Fruit fly (Drosophila melanogaster): ENCODE data around the gene CG34288.

Gene CG34288

DNA sequence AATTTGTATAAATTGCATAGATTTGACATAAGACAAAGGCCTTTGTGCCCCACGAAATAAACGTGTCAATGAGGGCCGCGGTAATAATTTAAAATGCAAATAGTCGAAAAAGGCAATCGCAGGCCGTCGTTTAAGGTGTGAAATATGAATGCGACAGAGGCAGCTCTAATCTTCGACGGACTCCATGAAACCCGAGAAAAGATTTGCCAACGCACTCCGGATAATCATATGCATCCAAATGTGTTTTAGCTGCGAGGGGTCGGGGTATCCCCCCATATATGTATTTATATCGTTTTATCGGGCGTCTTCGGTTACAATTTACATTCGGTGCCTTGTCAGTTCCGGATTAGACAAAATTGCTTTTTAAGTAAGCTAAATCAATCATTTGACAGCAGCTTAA, 8.8 kb downstream of the CG34288 start:
- no peak for TF ChIP-seq Pif1A (GFP tag; optimal IDR thresholded peaks at IDR 0.05)
- TF ChIP-seq CG15710 (tag; optimal IDR thresholded peaks at IDR 0.05) = no peak
- TF ChIP-seq CG8159 (tag; optimal IDR thresholded peaks at IDR 0.05) = no peak
- no peak for TF ChIP-seq CG13204 (GFP tag; optimal IDR thresholded peaks at IDR 0.05)
- TF ChIP-seq rn (GFP tag; IDR thresholded peaks at IDR 0.05) = no peak
- TF ChIP-seq Snoo (tag; optimal IDR thresholded peaks at IDR 0.05) = no peak
- TF ChIP-seq gl (tag; optimal IDR thresholded peaks at IDR 0.05) = no peak
- TF ChIP-seq Pif1B (GFP tag; optimal IDR thresholded peaks at IDR 0.05) = no peak
- TF ChIP-seq CG34367 (tag; optimal IDR thresholded peaks at IDR 0.05) = no peak
- no peak for TF ChIP-seq CG8301 (tag; optimal IDR thresholded peaks at IDR 0.05)
- TF ChIP-seq D1 (tag; optimal IDR thresholded peaks at IDR 0.05) = no peak
- TF ChIP-seq CG17806 (tag; optimal IDR thresholded peaks at IDR 0.05) = no peak
- TF ChIP-seq CG12605 (GFP tag; IDR thresholded peaks at IDR 0.05) = no peak
- no peak for TF ChIP-seq fd96Ca (GFP tag; IDR thresholded peaks at IDR 0.05)
- no peak for TF ChIP-seq Ets98B (GFP tag; IDR thresholded peaks at IDR 0.05)
- TF ChIP-seq CG14655 (GFP tag; optimal IDR thresholded peaks at IDR 0.05) = no peak
- no peak for TF ChIP-seq CG10348 (GFP tag; IDR thresholded peaks at IDR 0.05)

dm6 chr3R:22436050-22436449, 11.0 kb downstream of the CG34288 start, which contains the start of gene CG13847:
CG13847 (minus strand) TSS chr3R:22436150.
- TF ChIP-seq CG10348 (GFP tag; IDR thresholded peaks at IDR 0.05) = no peak
- TF ChIP-seq gl (tag; optimal IDR thresholded peaks at IDR 0.05) = no peak
- TF ChIP-seq CG13204 (GFP tag; optimal IDR thresholded peaks at IDR 0.05) = no peak
- TF ChIP-seq fd96Ca (GFP tag; IDR thresholded peaks at IDR 0.05) = no peak
- no peak for TF ChIP-seq Snoo (tag; optimal IDR thresholded peaks at IDR 0.05)
- TF ChIP-seq CG17806 (tag; optimal IDR thresholded peaks at IDR 0.05) = no peak
- TF ChIP-seq D1 (tag; optimal IDR thresholded peaks at IDR 0.05) = no peak
- TF ChIP-seq rn (GFP tag; IDR thresholded peaks at IDR 0.05) = no peak
- no peak for TF ChIP-seq CG8159 (tag; optimal IDR thresholded peaks at IDR 0.05)
- no peak for TF ChIP-seq EcR (GFP tag; optimal IDR thresholded peaks at IDR 0.05)
- no peak for TF ChIP-seq CG9948 (tag; optimal IDR thresholded peaks at IDR 0.05)
- no peak for TF ChIP-seq CG8301 (tag; optimal IDR thresholded peaks at IDR 0.05)
- no peak for TF ChIP-seq CG4496 (GFP tag; IDR thresholded peaks at IDR 0.05)
- no peak for TF ChIP-seq CG15710 (tag; optimal IDR thresholded peaks at IDR 0.05)
- no peak for TF ChIP-seq Pif1B (GFP tag; optimal IDR thresholded peaks at IDR 0.05)

dm6 chr3R:22432200-22432804, 14.8 kb downstream of the CG34288 start:
- no peak for TF ChIP-seq Pif1A (GFP tag; optimal IDR thresholded peaks at IDR 0.05)
- no peak for TF ChIP-seq CG17806 (tag; optimal IDR thresholded peaks at IDR 0.05)
- TF ChIP-seq gl (tag; optimal IDR thresholded peaks at IDR 0.05) = no peak
- TF ChIP-seq CG15710 (tag; optimal IDR thresholded peaks at IDR 0.05) = no peak
- no peak for TF ChIP-seq Snoo (tag; optimal IDR thresholded peaks at IDR 0.05)
- no peak for TF ChIP-seq rn (GFP tag; IDR thresholded peaks at IDR 0.05)
- TF ChIP-seq EcR (GFP tag; optimal IDR thresholded peaks at IDR 0.05) = no peak
- TF ChIP-seq D1 (tag; optimal IDR thresholded peaks at IDR 0.05) = no peak
- TF ChIP-seq CG32121 (GFP tag; IDR thresholded peaks at IDR 0.05) = no peak
- TF ChIP-seq CG8159 (tag; optimal IDR thresholded peaks at IDR 0.05) = no peak
- TF ChIP-seq Ets98B (GFP tag; IDR thresholded peaks at IDR 0.05) = no peak
- TF ChIP-seq CG10348 (GFP tag; IDR thresholded peaks at IDR 0.05) = no peak
- TF ChIP-seq CG8301 (tag; optimal IDR thresholded peaks at IDR 0.05) = no peak
- TF ChIP-seq Pif1B (GFP tag; optimal IDR thresholded peaks at IDR 0.05) = no peak
- TF ChIP-seq CG13204 (GFP tag; optimal IDR thresholded peaks at IDR 0.05) = no peak

DNA sequence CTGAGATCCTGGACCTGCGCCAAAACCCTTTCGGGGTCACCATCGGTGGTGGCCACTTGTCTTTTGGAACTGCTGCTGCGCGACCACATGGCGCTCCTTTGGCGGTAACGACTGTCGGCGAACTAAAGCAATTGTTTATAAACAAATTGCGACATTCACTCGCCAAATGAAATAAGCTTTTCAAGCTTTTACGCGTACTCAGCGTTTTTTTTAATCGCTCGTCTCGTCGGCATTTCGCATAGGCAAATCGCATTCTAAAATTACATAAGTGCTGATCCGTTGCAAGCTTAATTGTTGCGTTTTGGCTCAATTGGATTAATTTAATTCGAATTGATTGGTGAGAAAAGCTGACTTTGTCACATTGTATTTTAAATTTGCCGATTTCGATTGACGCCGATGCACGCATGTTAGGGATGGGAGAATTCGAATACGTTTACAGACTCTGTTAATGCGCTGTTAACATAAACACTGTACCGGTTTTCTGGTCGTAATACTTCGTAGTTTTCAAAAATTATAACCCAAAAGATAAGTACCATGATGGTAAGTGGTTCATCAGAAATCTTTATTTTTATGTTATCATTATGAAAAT, 22.4 kb downstream of the CG34288 start, which contains the start of gene pinta:
pinta (minus strand) TSS at position 328 of the 589 bp plus-strand sequence.
- no peak for TF ChIP-seq CG17806 (tag; optimal IDR thresholded peaks at IDR 0.05)
- TF ChIP-seq CG12605 (GFP tag; IDR thresholded peaks at IDR 0.05) = no peak
- no peak for TF ChIP-seq gl (tag; optimal IDR thresholded peaks at IDR 0.05)
- no peak for TF ChIP-seq D1 (tag; optimal IDR thresholded peaks at IDR 0.05)
- no peak for TF ChIP-seq CG15710 (tag; optimal IDR thresholded peaks at IDR 0.05)
- TF ChIP-seq CG8301 (tag; optimal IDR thresholded peaks at IDR 0.05) = no peak

DNA sequence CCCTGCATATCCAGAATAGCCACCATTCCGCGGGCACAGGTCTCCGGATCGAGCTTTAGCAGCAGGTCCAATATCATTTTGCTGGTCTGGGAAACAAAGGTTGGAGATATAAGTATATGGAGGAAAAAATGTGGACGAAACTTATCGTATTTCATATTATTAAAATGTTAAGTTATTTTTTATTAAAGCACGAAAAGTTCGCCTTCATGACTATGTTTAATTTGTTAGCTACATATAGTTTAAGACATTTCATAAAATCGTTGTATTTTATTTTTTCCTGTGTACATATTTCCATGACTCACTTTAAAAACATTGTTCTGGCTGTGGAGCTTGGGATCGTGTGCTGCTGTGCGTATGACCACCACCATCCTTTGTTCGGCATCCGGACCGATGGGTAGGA, 23.1 kb downstream of the CG34288 start:
- TF ChIP-seq CG32121 (GFP tag; IDR thresholded peaks at IDR 0.05) (no peak), CG10348 (GFP tag; IDR thresholded peaks at IDR 0.05) (no peak), CG4496 (GFP tag; IDR thresholded peaks at IDR 0.05) (0 out of 3 replicates have a peak, but pooled peaks have one; percentile 37), CG9948 (tag; optimal IDR thresholded peaks at IDR 0.05) (peak; percentile 50), Pif1A (GFP tag; optimal IDR thresholded peaks at IDR 0.05) (no peak), CG14655 (GFP tag; optimal IDR thresholded peaks at IDR 0.05) (no peak), D1 (tag; optimal IDR thresholded peaks at IDR 0.05) (no peak), CG34367 (tag; optimal IDR thresholded peaks at IDR 0.05) (peak; percentile 45), CG13204 (GFP tag; optimal IDR thresholded peaks at IDR 0.05) (no peak), CG17806 (tag; optimal IDR thresholded peaks at IDR 0.05) (peak; percentile 58), Pif1B (GFP tag; optimal IDR thresholded peaks at IDR 0.05) (no peak), fd96Ca (GFP tag; IDR thresholded peaks at IDR 0.05) (no peak), EcR (GFP tag; optimal IDR thresholded peaks at IDR 0.05) (peak; percentile 30), gl (tag; optimal IDR thresholded peaks at IDR 0.05) (no peak), Ets98B (GFP tag; IDR thresholded peaks at IDR 0.05) (no peak), CG12605 (GFP tag; IDR thresholded peaks at IDR 0.05) (0 out of 2 replicates have a peak, but pooled peaks have one; percentile 34), Snoo (tag; optimal IDR thresholded peaks at IDR 0.05) (peak; percentile 30), CG8301 (tag; optimal IDR thresholded peaks at IDR 0.05) (no peak), CG8159 (tag; optimal IDR thresholded peaks at IDR 0.05) (peak; percentile 66), CG15710 (tag; optimal IDR thresholded peaks at IDR 0.05) (peak; percentile 63), rn (GFP tag; IDR thresholded peaks at IDR 0.05) (no peak)

Data from whole organism, pupa.